Worm (Caenorhabditis elegans) whole organism, late embryonic: Measurements from ENCODE around the gene Y57G11C.42.

Experiments
- C08G9.2 ChIP-seq: sonication (generic microtip); optimal IDR thresholded peaks from 2 replicates; lab custom pipeline; 2016; ENCODE audit warnings: mild to moderate bottlenecking, missing genetic modification characterization, moderate library complexity, missing compliant biosample characterization
- ceh-45 ChIP-seq: fragments of 200-800 bp; sonication (Bioruptor generic); IDR thresholded peaks from 2 replicates; pipeline ENCODE4 v1.3.6; 2022; ENCODE audit warnings: missing genetic modification reagents, missing genetic modification characterization, missing compliant biosample characterization
- elt-4 ChIP-seq: sonication (generic microtip); optimal IDR thresholded peaks from 2 replicates; lab custom pipeline; 2016; ENCODE audit warnings: missing genetic modification characterization, missing compliant biosample characterization
- hlh-15 ChIP-seq: sonication (generic microtip); optimal IDR thresholded peaks from 2 replicates; lab custom pipeline; 2016; ENCODE audit warnings: missing genetic modification characterization, missing compliant biosample characterization
- hlh-30 ChIP-seq: sonication (generic microtip); optimal IDR thresholded peaks from 2 replicates; lab custom pipeline; 2017; ENCODE audit warnings: antibody characterized with exemption, missing genetic modification characterization, missing compliant biosample characterization; ENCODE audit not compliant: insufficient read depth
- pqm-1 ChIP-seq: sonication (generic microtip); optimal IDR thresholded peaks from 2 replicates; lab custom pipeline; 2016; ENCODE audit warnings: missing genetic modification characterization, missing compliant biosample characterization

DNA sequence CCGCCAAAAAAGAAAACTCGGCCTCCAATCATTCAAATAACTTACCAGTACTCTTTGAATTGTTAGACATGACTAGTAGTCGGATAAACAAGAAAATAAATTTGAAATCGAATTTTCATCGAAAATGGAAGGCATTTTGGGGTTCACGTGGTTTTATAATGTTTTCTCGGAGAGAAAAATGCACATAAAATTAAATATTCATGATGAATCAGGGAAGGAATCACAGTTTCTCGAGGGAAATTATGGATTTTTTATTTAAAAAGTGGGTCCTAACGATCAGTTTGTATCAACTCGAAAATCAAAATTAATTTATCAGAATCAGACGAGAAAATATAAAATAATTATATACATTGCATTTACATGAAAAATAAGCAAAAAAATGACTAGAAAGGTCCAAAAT lies 37.0 kb downstream of the Y57G11C.42 start, which contains the start of gene Y57G11C.5:
- TF ChIP-seq ceh-45 (GFP tag; lab: Robert Waterston, UW): no peak
- no peak for TF ChIP-seq pqm-1
- TF ChIP-seq C08G9.2 (tag; lab: Kevin White, UChicago): no peak
- no peak for TF ChIP-seq elt-4 (tag; lab: Kevin White, UChicago)
- no peak for TF ChIP-seq hlh-15 (tag; lab: Kevin White, UChicago)
- no peak for TF ChIP-seq hlh-30
